Worm (Caenorhabditis elegans) whole organism, L4 larva: ENCODE results near the gene Y24D9A.6.

Experiments used
- F37D6.2 ChIP-seq: sonication (generic microtip); optimal IDR thresholded peaks from 2 replicates; lab custom pipeline; 2016; ENCODE audit warnings: mild to moderate bottlenecking, missing genetic modification characterization, missing compliant biosample characterization
- T20F7.1 ChIP-seq: fragments of 200-800 bp; sonication (Bioruptor generic); optimal IDR thresholded peaks from 2 replicates; lab custom pipeline; 2018; ENCODE audit warnings: mild to moderate bottlenecking, missing genetic modification characterization, missing compliant biosample characterization
- T26A8.4 ChIP-seq: fragments of 200-800 bp; sonication (Bioruptor generic); IDR thresholded peaks from 2 replicates; pipeline ENCODE4 v1.3.6; 2022; ENCODE audit warnings: missing genetic modification characterization, missing compliant biosample characterization
- ZK337.2 ChIP-seq: fragments of 200-800 bp; sonication (Bioruptor generic); IDR thresholded peaks from 2 replicates; pipeline ENCODE4 v1.3.6; 2022; ENCODE audit warnings: missing genetic modification reagents, missing genetic modification characterization, missing compliant biosample characterization
- aha-1 ChIP-seq: fragments of 150-350 bp; peaks from one replicate; lab custom pipeline; 2014; ENCODE audit warnings: missing biosample characterization, missing genetic modification characterization
- ceh-20 ChIP-seq: fragments of 200-800 bp; sonication (Bioruptor generic); IDR thresholded peaks from 2 replicates; pipeline ENCODE4 v1.3.6; 2022; ENCODE audit warnings: missing genetic modification reagents, missing genetic modification characterization, missing compliant biosample characterization
- ceh-28 ChIP-seq: fragments of 150-350 bp; optimal IDR thresholded peaks from 2 replicates; lab custom pipeline; 2014; ENCODE audit warnings: missing biosample characterization, missing genetic modification reagents, missing genetic modification characterization
- cey-2 ChIP-seq: sonication (generic microtip); optimal IDR thresholded peaks from 3 replicates; lab custom pipeline; 2017; ENCODE audit warnings: missing genetic modification characterization, mild to moderate bottlenecking, missing compliant biosample characterization, antibody characterized with exemption, borderline replicate concordance; ENCODE audit not compliant: insufficient read depth
- ctbp-1 ChIP-seq: fragments of 200-800 bp; sonication (Bioruptor generic); IDR thresholded peaks from 2 replicates; pipeline ENCODE4 v1.3.6; 2022; ENCODE audit warnings: missing genetic modification reagents, missing genetic modification characterization, missing compliant biosample characterization
- daf-16 ChIP-seq, 3 experiments: sonication (generic microtip); optimal IDR thresholded peaks; 2 replicates each; lab custom pipeline; 2016 to 2017; ENCODE audit warnings: missing genetic modification characterization in 3 of 3, missing genetic modification reagents in 3 of 3, mild to moderate bottlenecking in 2 of 3, missing compliant biosample characterization in 2 of 3, missing biosample characterization in 1 of 3, moderate library complexity in 1 of 3
- daf-8 ChIP-seq: fragments of 200-800 bp; sonication (Bioruptor generic); IDR thresholded peaks from 2 replicates; pipeline ENCODE4 v1.3.6; 2022; ENCODE audit warnings: missing genetic modification characterization, missing compliant biosample characterization
- dmd-6 ChIP-seq: fragments of 200-800 bp; sonication (Bioruptor generic); IDR thresholded peaks from 2 replicates; pipeline ENCODE4 v1.3.6; 2022; ENCODE audit warnings: missing genetic modification reagents, missing genetic modification characterization, missing compliant biosample characterization
- dmd-8 ChIP-seq: fragments of 200-800 bp; sonication (Bioruptor generic); IDR thresholded peaks from 2 replicates; pipeline ENCODE4 v1.3.6; 2022; ENCODE audit warnings: missing genetic modification characterization, missing compliant biosample characterization
- dpl-1 ChIP-seq: fragments of 150-350 bp; optimal IDR thresholded peaks from 2 replicates; lab custom pipeline; 2014; ENCODE audit warnings: missing biosample characterization, missing genetic modification reagents, missing genetic modification characterization
- dve-1 ChIP-seq: sonication (generic microtip); optimal IDR thresholded peaks from 2 replicates; lab custom pipeline; 2017; ENCODE audit warnings: antibody characterized with exemption, mild to moderate bottlenecking, missing genetic modification characterization, missing compliant biosample characterization; ENCODE audit not compliant: insufficient read depth
- egl-27 ChIP-seq: sonication (generic microtip); optimal IDR thresholded peaks from 3 replicates; lab custom pipeline; 2017; ENCODE audit warnings: missing biosample characterization, missing genetic modification reagents, missing genetic modification characterization
- gei-8 ChIP-seq: fragments of 200-800 bp; sonication (Bioruptor generic); optimal IDR thresholded peaks from 2 replicates; lab custom pipeline; 2018; ENCODE audit warnings: mild to moderate bottlenecking, missing genetic modification characterization, missing compliant biosample characterization
- hif-1 ChIP-seq, 2 experiments: sonication (generic microtip); optimal IDR thresholded peaks; 2 replicates each; lab custom pipeline; 2016 to 2017; ENCODE audit warnings: missing compliant biosample characterization in 2 of 2, missing genetic modification characterization in 2 of 2, missing genetic modification reagents in 2 of 2, missing genotype in 2 of 2, mild to moderate bottlenecking in 1 of 2
- hlh-11 ChIP-seq: fragments of 200-800 bp; sonication (Bioruptor generic); optimal IDR thresholded peaks from 2 replicates; lab custom pipeline; 2018; ENCODE audit warnings: mild to moderate bottlenecking, missing genetic modification characterization, missing compliant biosample characterization
- hlh-30 ChIP-seq: sonication (generic microtip); optimal IDR thresholded peaks from 2 replicates; lab custom pipeline; 2017; ENCODE audit warnings: antibody characterized with exemption, mild to moderate bottlenecking, missing genetic modification characterization, missing compliant biosample characterization; ENCODE audit not compliant: insufficient read depth
- hmg-1.1 ChIP-seq: fragments of 200-800 bp; sonication (Bioruptor generic); IDR thresholded peaks from 2 replicates; pipeline ENCODE4 v1.3.6; 2022; ENCODE audit warnings: missing genetic modification reagents, missing genetic modification characterization, missing compliant biosample characterization
- jun-1 ChIP-seq: fragments of 150-350 bp; optimal IDR thresholded peaks from 2 replicates; lab custom pipeline; 2014; ENCODE audit warnings: missing biosample characterization, missing genetic modification reagents, missing genetic modification characterization
- lin-13 ChIP-seq: fragments of 150-350 bp; optimal IDR thresholded peaks from 2 replicates; lab custom pipeline; 2014; ENCODE audit warnings: missing biosample characterization, missing genetic modification reagents, missing genetic modification characterization
- lin-29 ChIP-seq: fragments of 200-800 bp; sonication (Bioruptor generic); IDR thresholded peaks from 2 replicates; pipeline ENCODE4 v1.3.6; 2022; ENCODE audit warnings: missing genetic modification reagents, missing genetic modification characterization, missing compliant biosample characterization
- lin-38 ChIP-seq: fragments of 200-800 bp; sonication (Bioruptor generic); IDR thresholded peaks from 2 replicates; pipeline ENCODE4 v1.3.6; 2022; ENCODE audit warnings: missing genetic modification reagents, missing genetic modification characterization, missing compliant biosample characterization
- lsy-2 ChIP-seq, 2 experiments: fragments of 150-350 bp in 1 of 2; sonication (generic microtip) in 1 of 2; optimal IDR thresholded peaks; 2 replicates each; lab custom pipeline; 2014 to 2017; ENCODE audit warnings: missing biosample characterization in 2 of 2, missing genetic modification characterization in 2 of 2
- mdl-1 ChIP-seq, 2 experiments: fragments of 150-350 bp in 1 of 2; sonication (generic microtip) in 1 of 2; optimal IDR thresholded peaks; 2 replicates each; lab custom pipeline; 2014 to 2017; ENCODE audit warnings: missing biosample characterization in 2 of 2, missing genetic modification characterization in 2 of 2
- mep-1 ChIP-seq: fragments of 150-350 bp; sonication (generic microtip); optimal IDR thresholded peaks from 3 replicates; lab custom pipeline; 2014; ENCODE audit warnings: missing biosample characterization, missing genetic modification characterization
- mes-2 ChIP-seq: sonication (generic microtip); optimal IDR thresholded peaks from 2 replicates; lab custom pipeline; 2016; ENCODE audit warnings: missing genotype, mild to moderate bottlenecking, missing genetic modification characterization, missing compliant biosample characterization; ENCODE audit not compliant: poor library complexity, severe bottlenecking
- mxl-3 ChIP-seq: fragments of 200-800 bp; sonication (Bioruptor generic); optimal IDR thresholded peaks from 2 replicates; lab custom pipeline; 2018; ENCODE audit warnings: mild to moderate bottlenecking, missing genetic modification characterization, missing compliant biosample characterization
- nhr-10 ChIP-seq: fragments of 150-350 bp; optimal IDR thresholded peaks from 2 replicates; lab custom pipeline; 2014; ENCODE audit warnings: missing biosample characterization, missing genetic modification characterization
- nhr-102 ChIP-seq: sonication (generic microtip); optimal IDR thresholded peaks from 2 replicates; lab custom pipeline; 2016; ENCODE audit warnings: mild to moderate bottlenecking, missing genetic modification characterization, moderate library complexity, missing compliant biosample characterization
- nhr-25 ChIP-seq: sonication (generic microtip); optimal IDR thresholded peaks from 2 replicates; lab custom pipeline; 2017; ENCODE audit warnings: missing genetic modification characterization, mild to moderate bottlenecking, missing compliant biosample characterization, antibody characterized with exemption, moderate library complexity, borderline replicate concordance; ENCODE audit not compliant: insufficient read depth
- nhr-28 ChIP-seq: fragments of 150-350 bp; optimal IDR thresholded peaks from 2 replicates; lab custom pipeline; 2014; ENCODE audit warnings: missing biosample characterization, missing genetic modification characterization
- nhr-48 ChIP-seq: sonication (generic microtip); optimal IDR thresholded peaks from 2 replicates; lab custom pipeline; 2016; ENCODE audit warnings: mild to moderate bottlenecking, missing genetic modification characterization, missing compliant biosample characterization
- nhr-6 ChIP-seq: fragments of 150-350 bp; optimal IDR thresholded peaks from 2 replicates; lab custom pipeline; 2014; ENCODE audit warnings: missing biosample characterization, missing genetic modification characterization
- rbr-2 ChIP-seq: sonication (generic microtip); optimal IDR thresholded peaks from 2 replicates; lab custom pipeline; 2016; ENCODE audit warnings: missing genotype, missing genetic modification characterization, missing compliant biosample characterization
- saeg-2 ChIP-seq: fragments of 200-800 bp; sonication (Bioruptor generic); IDR thresholded peaks from 2 replicates; pipeline ENCODE4 v1.3.6; 2022; ENCODE audit warnings: missing genetic modification reagents, missing genetic modification characterization, missing compliant biosample characterization
- sdz-12 ChIP-seq: fragments of 200-800 bp; sonication (Bioruptor generic); optimal IDR thresholded peaks from 2 replicates; lab custom pipeline; 2018; ENCODE audit warnings: mild to moderate bottlenecking, missing genetic modification characterization, missing compliant biosample characterization
- set-16 ChIP-seq: fragments of 200-800 bp; sonication (Bioruptor generic); IDR thresholded peaks from 2 replicates; pipeline ENCODE4 v1.3.6; 2022; ENCODE audit warnings: missing genetic modification reagents, missing genetic modification characterization, missing compliant biosample characterization
- skn-1 ChIP-seq: fragments of 150-350 bp; optimal IDR thresholded peaks from 2 replicates; lab custom pipeline; 2014; ENCODE audit warnings: missing biosample characterization, missing genetic modification characterization
- tra-1 ChIP-seq: fragments of 200-800 bp; sonication (Bioruptor generic); IDR thresholded peaks from 2 replicates; pipeline ENCODE4 v1.3.6; 2022; ENCODE audit warnings: missing genetic modification reagents, missing genetic modification characterization, missing compliant biosample characterization
- unc-62 ChIP-seq, 3 experiments: fragments of 150-350 bp in 1 of 3; sonication (generic microtip); optimal IDR thresholded peaks in 2 of 3; peaks in 1 of 3; 1 replicate in 1 of 3; 2 replicates in 2 of 3; lab custom pipeline; 2014 to 2017; ENCODE audit warnings: missing biosample characterization in 3 of 3, missing genetic modification characterization in 3 of 3, missing genetic modification reagents in 3 of 3, missing genotype in 1 of 3
- zag-1 ChIP-seq: fragments of 150-350 bp; optimal IDR thresholded peaks from 2 replicates; lab custom pipeline; 2014; ENCODE audit warnings: missing biosample characterization, missing genetic modification characterization
- zip-2 ChIP-seq: fragments of 150-350 bp; optimal IDR thresholded peaks from 2 replicates; lab custom pipeline; 2014; ENCODE audit warnings: missing biosample characterization, missing genetic modification characterization
- ztf-11 ChIP-seq: fragments of 150-350 bp; optimal IDR thresholded peaks from 2 replicates; lab custom pipeline; 2014; ENCODE audit warnings: missing biosample characterization, missing genetic modification characterization

Y24D9A.6 gene

ce11 chrIV:4400350-4401326 is at the start of gene Y24D9A.6:
Y24D9A.6 (minus strand) TSS chrIV:4400400.
- TF ChIP-seq ceh-20 (GFP tag; lab: Robert Waterston, UW) (peak; percentile 69; the same call in 1 of the 2 replicates), T20F7.1 (GFP tag; lab: Kevin White, UChicago) (no peak), hlh-11 (tag; lab: Kevin White, UChicago) (peak; percentile 88), ztf-11 (tag; lab: Kevin White, UChicago) (no peak), jun-1 (tag; lab: Kevin White, UChicago) (no peak), hlh-30 (tag; lab: Kevin White, UChicago) (peak; percentile 77), nhr-102 (tag; lab: Kevin White, UChicago) (peak; percentile 15), dve-1 (peak; percentile 64), skn-1 (tag; lab: Kevin White, UChicago) (no peak), dmd-6 (GFP tag; lab: Robert Waterston, UW) (peak; percentile 62), lin-13 (no peak), F37D6.2 (no peak), nhr-10 (tag; lab: Kevin White, UChicago) (peak; percentile 27), lsy-2 (tag; optimal IDR thresholded peaks at IDR 0.05; lab: Kevin White, UChicago) (peak in 1 of 2 experiments; percentile 61), rbr-2 (tag; lab: Kevin White, UChicago) (no peak), aha-1 (tag; lab: Kevin White, UChicago) (peak; percentile 79), saeg-2 (GFP tag; lab: Robert Waterston, UW) (no peak), zip-2 (tag; lab: Kevin White, UChicago) (no peak), nhr-48 (peak; percentile 11), sdz-12 (GFP tag; lab: Kevin White, UChicago) (no peak), tra-1 (GFP tag; lab: Robert Waterston, UW) (peak; percentile 35; the same call in 1 of the 2 replicates), mes-2 (tag; lab: Kevin White, UChicago) (peak; percentile 36), ZK337.2 (GFP tag; lab: Robert Waterston, UW) (no peak), set-16 (GFP tag; lab: Robert Waterston, UW) (peak; percentile 81), nhr-6 (tag; lab: Kevin White, UChicago) (no peak), T26A8.4 (GFP tag; lab: Robert Waterston, UW) (0 out of 2 replicates have a peak, but pooled peaks have one; percentile 24), ctbp-1 (GFP tag; lab: Robert Waterston, UW) (no peak), zag-1 (tag; lab: Kevin White, UChicago) (no peak), daf-16 (GFP tag; optimal IDR thresholded peaks at IDR 0.05; lab: Kevin White, UChicago) (no peak), daf-16 (tag; optimal IDR thresholded peaks at IDR 0.05; lab: Kevin White, UChicago) (peak; percentile 3), daf-8 (GFP tag; lab: Robert Waterston, UW) (no peak), mep-1 (tag; lab: Kevin White, UChicago) (peak; percentile 58), dpl-1 (GFP tag; lab: Kevin White, UChicago) (peak; percentile 30), lin-38 (GFP tag; lab: Robert Waterston, UW) (peak; percentile 13; the same call in 1 of the 2 replicates), dmd-8 (GFP tag; lab: Robert Waterston, UW) (0 out of 2 replicates have a peak, but pooled peaks have one; percentile 24), hmg-1.1 (peak; percentile 13; the same call in 1 of the 2 replicates), hif-1 (tag; optimal IDR thresholded peaks at IDR 0.05; lab: Kevin White, UChicago) (peak; percentile 8 to 61), egl-27 (tag; lab: Kevin White, UChicago) (no peak), mxl-3 (peak; percentile 50), nhr-25 (tag; lab: Kevin White, UChicago) (peak; percentile 91), ceh-28 (peak; percentile 56), gei-8 (GFP tag; lab: Kevin White, UChicago) (no peak), unc-62 (GFP tag; optimal IDR thresholded peaks at IDR 0.05 in 1 of 2; lab: Kevin White, UChicago) (peak in 1 of 2 experiments; percentile 99), unc-62 (tag; optimal IDR thresholded peaks at IDR 0.05; lab: Kevin White, UChicago) (no peak), nhr-28 (tag; lab: Kevin White, UChicago) (peak; percentile 69), mdl-1 (tag; optimal IDR thresholded peaks at IDR 0.05; lab: Kevin White, UChicago) (peak; percentile 19 to 81), cey-2 (tag; lab: Kevin White, UChicago) (peak; percentile 23), lin-29 (GFP tag; lab: Robert Waterston, UW) (0 out of 2 replicates have a peak, but pooled peaks have one; percentile 41)
